Worm (Caenorhabditis elegans) whole organism, young adult: Measurements from ENCODE around the gene met-2.
A peak's percentile ranks its signal among the peaks of the same experiment; 100 is the strongest.

Source experiments
- C06A6.2 ChIP-seq: fragments of 200-800 bp; sonication (Bioruptor generic); conservative IDR thresholded peaks from 2 replicates; pipeline ENCODE4 v1.3.6; 2022; ENCODE audit warnings: missing genetic modification characterization, missing compliant biosample characterization
- C17E4.6 ChIP-seq: fragments of 200-800 bp; sonication (Bioruptor generic); IDR thresholded peaks from 2 replicates; pipeline ENCODE4 v1.3.6; 2022; ENCODE audit warnings: missing genetic modification reagents, missing genetic modification characterization, missing compliant biosample characterization
- F33H1.4 ChIP-seq: fragments of 200-800 bp; sonication (Bioruptor generic); IDR thresholded peaks from 2 replicates; pipeline ENCODE4 v1.3.6; 2022; ENCODE audit warnings: missing genetic modification reagents, missing genetic modification characterization, missing compliant biosample characterization
- F57C9.4 ChIP-seq: sonication (generic microtip); optimal IDR thresholded peaks from 2 replicates; lab custom pipeline; 2017; ENCODE audit warnings: mild to moderate bottlenecking, missing genetic modification characterization, missing compliant biosample characterization
- T07F8.4 ChIP-seq: sonication (generic microtip); optimal IDR thresholded peaks from 2 replicates; lab custom pipeline; 2016; ENCODE audit warnings: mild to moderate bottlenecking, missing genetic modification characterization, moderate library complexity, missing compliant biosample characterization
- Y67H2A.10 ChIP-seq: fragments of 200-800 bp; sonication (Bioruptor generic); conservative IDR thresholded peaks from 2 replicates; pipeline ENCODE4 v1.3.6; 2022; ENCODE audit warnings: missing genetic modification reagents, missing genetic modification characterization, missing compliant biosample characterization
- ama-1 ChIP-seq, 3 experiments: fragments of 150-350 bp in 1 of 3; sonication (generic microtip) in 2 of 3; optimal IDR thresholded peaks; 2 replicates each; lab custom pipeline; 2014 to 2018; ENCODE audit warnings: missing biosample characterization in 2 of 3, missing genetic modification characterization in 2 of 3, missing genetic modification reagents in 2 of 3
- atf-7 ChIP-seq: sonication (generic microtip); optimal IDR thresholded peaks from 2 replicates; lab custom pipeline; 2017; ENCODE audit warnings: mild to moderate bottlenecking, missing genetic modification characterization, missing compliant biosample characterization
- attf-5 ChIP-seq: fragments of 200-800 bp; sonication (Bioruptor generic); optimal IDR thresholded peaks from 2 replicates; lab custom pipeline; 2018; ENCODE audit warnings: mild to moderate bottlenecking, missing genetic modification characterization, missing compliant biosample characterization
- cebp-1 ChIP-seq, 2 experiments: fragments of 200-800 bp in 1 of 2; sonication (Bioruptor generic) in 1 of 2; sonication (generic microtip) in 1 of 2; IDR thresholded peaks in 1 of 2; optimal IDR thresholded peaks in 1 of 2; 2 replicates each; pipeline versions ENCODE4 v1.3.6 to Lab custom; 2017 to 2022; ENCODE audit warnings: missing compliant biosample characterization in 2 of 2, missing genetic modification characterization in 2 of 2, mild to moderate bottlenecking in 1 of 2, missing genetic modification reagents in 1 of 2, moderate library complexity in 1 of 2
- ceh-27 ChIP-seq: fragments of 200-800 bp; sonication (Bioruptor generic); optimal IDR thresholded peaks from 2 replicates; lab custom pipeline; 2018; ENCODE audit warnings: mild to moderate bottlenecking, missing genetic modification characterization, moderate library complexity, missing compliant biosample characterization
- ceh-79 ChIP-seq: sonication (generic microtip); optimal IDR thresholded peaks from 2 replicates; lab custom pipeline; 2017; ENCODE audit warnings: mild to moderate bottlenecking, missing genetic modification characterization, missing compliant biosample characterization
- egl-44 ChIP-seq: fragments of 200-800 bp; sonication (Bioruptor generic); IDR thresholded peaks from 2 replicates; pipeline ENCODE4 v1.3.6; 2022; ENCODE audit warnings: missing genetic modification reagents, missing genetic modification characterization, missing compliant biosample characterization
- ekl-4 ChIP-seq: fragments of 200-800 bp; sonication (Bioruptor generic); IDR thresholded peaks from 2 replicates; pipeline ENCODE4 v1.3.6; 2022; ENCODE audit warnings: missing genetic modification reagents, missing genetic modification characterization, missing compliant biosample characterization
- ets-4 ChIP-seq: fragments of 200-800 bp; sonication (Bioruptor generic); optimal IDR thresholded peaks from 2 replicates; lab custom pipeline; 2018; ENCODE audit warnings: mild to moderate bottlenecking, missing genetic modification characterization, missing compliant biosample characterization
- hmg-1.2 ChIP-seq: fragments of 200-800 bp; sonication (Bioruptor generic); IDR thresholded peaks from 2 replicates; pipeline ENCODE4 v1.3.6; 2022; ENCODE audit warnings: missing genetic modification reagents, missing genetic modification characterization, missing compliant biosample characterization
- hmg-20 ChIP-seq: fragments of 200-800 bp; sonication (Bioruptor generic); IDR thresholded peaks from 2 replicates; pipeline ENCODE4 v1.3.6; 2022; ENCODE audit warnings: missing genetic modification reagents, missing genetic modification characterization, missing compliant biosample characterization
- lin-40 ChIP-seq: sonication (generic microtip); optimal IDR thresholded peaks from 2 replicates; lab custom pipeline; 2016; ENCODE audit warnings: missing genetic modification characterization, mild to moderate bottlenecking, missing compliant biosample characterization, missing genotype, missing genetic modification reagents
- lsl-1 ChIP-seq: fragments of 200-800 bp; sonication (Bioruptor generic); optimal IDR thresholded peaks from 2 replicates; lab custom pipeline; 2018; ENCODE audit warnings: mild to moderate bottlenecking, missing genetic modification characterization, moderate library complexity, missing compliant biosample characterization
- madf-6 ChIP-seq: fragments of 200-800 bp; sonication (Bioruptor generic); IDR thresholded peaks from 2 replicates; pipeline ENCODE4 v1.3.6; 2022; ENCODE audit warnings: missing genetic modification reagents, missing genetic modification characterization, missing compliant biosample characterization
- madf-8 ChIP-seq: fragments of 200-800 bp; sonication (Bioruptor generic); conservative IDR thresholded peaks from 2 replicates; pipeline ENCODE4 v1.3.6; 2022; ENCODE audit warnings: missing genetic modification reagents, missing genetic modification characterization, missing compliant biosample characterization
- mxl-1 ChIP-seq: sonication (generic microtip); optimal IDR thresholded peaks from 2 replicates; lab custom pipeline; 2016; ENCODE audit warnings: missing genetic modification characterization, missing compliant biosample characterization
- nfya-1 ChIP-seq: sonication (generic microtip); optimal IDR thresholded peaks from 2 replicates; lab custom pipeline; 2017; ENCODE audit warnings: antibody characterized with exemption, missing compliant biosample characterization, missing genetic modification characterization, borderline replicate concordance; ENCODE audit not compliant: insufficient read depth
- nfya-2 ChIP-seq: fragments of 200-800 bp; sonication (Bioruptor generic); IDR thresholded peaks from 2 replicates; pipeline ENCODE4 v1.3.6; 2022; ENCODE audit warnings: missing genetic modification reagents, missing genetic modification characterization, missing compliant biosample characterization
- nfyb-1 ChIP-seq: fragments of 200-800 bp; sonication (Bioruptor generic); IDR thresholded peaks from 2 replicates; pipeline ENCODE4 v1.3.6; 2022; ENCODE audit warnings: missing genetic modification reagents, missing genetic modification characterization, missing compliant biosample characterization
- nhr-179 ChIP-seq: sonication (generic microtip); optimal IDR thresholded peaks from 2 replicates; lab custom pipeline; 2016; ENCODE audit warnings: mild to moderate bottlenecking, missing genetic modification characterization, missing compliant biosample characterization
- nhr-27 ChIP-seq: fragments of 200-800 bp; sonication (Bioruptor generic); optimal IDR thresholded peaks from 2 replicates; lab custom pipeline; 2018; ENCODE audit warnings: mild to moderate bottlenecking, missing genetic modification characterization, moderate library complexity, missing compliant biosample characterization
- nhr-90 ChIP-seq: sonication (generic microtip); optimal IDR thresholded peaks from 2 replicates; lab custom pipeline; 2016; ENCODE audit warnings: missing genotype, mild to moderate bottlenecking, missing genetic modification characterization, missing compliant biosample characterization
- rpc-1 ChIP-seq, 2 experiments: fragments of 150-350 bp in 1 of 2; sonication (generic microtip) in 1 of 2; optimal IDR thresholded peaks; 2 replicates each; lab custom pipeline; 2014 to 2018; ENCODE audit warnings: missing biosample characterization in 1 of 2, missing genetic modification characterization in 1 of 2, missing genetic modification reagents in 1 of 2, missing genotype in 1 of 2
- sdz-38 ChIP-seq: sonication (generic microtip); optimal IDR thresholded peaks from 2 replicates; lab custom pipeline; 2016; ENCODE audit warnings: missing genotype, missing genetic modification characterization, missing compliant biosample characterization
- snpc-1.1 ChIP-seq: sonication (generic microtip); optimal IDR thresholded peaks from 2 replicates; lab custom pipeline; 2017; ENCODE audit warnings: missing genetic modification characterization, mild to moderate bottlenecking, missing compliant biosample characterization, antibody characterized with exemption, moderate library complexity, missing genotype, missing genetic modification reagents; ENCODE audit not compliant: insufficient read depth
- snpc-1.3 ChIP-seq: sonication (generic microtip); optimal IDR thresholded peaks from 2 replicates; lab custom pipeline; 2017; ENCODE audit warnings: missing genetic modification characterization, mild to moderate bottlenecking, missing compliant biosample characterization, antibody characterized with exemption, moderate library complexity, missing genotype, missing genetic modification reagents; ENCODE audit not compliant: insufficient read depth
- snpc-4 ChIP-seq, 5 experiments: fragments of 150-350 bp in 1 of 5; sonication (generic microtip) in 4 of 5; optimal IDR thresholded peaks; 2 replicates each; lab custom pipeline; 2014 to 2018; ENCODE audit warnings: missing genetic modification characterization in 5 of 5, missing biosample characterization in 3 of 5, antibody characterized with exemption in 2 of 5, mild to moderate bottlenecking in 2 of 5, missing compliant biosample characterization in 2 of 5, missing genotype in 2 of 5, moderate library complexity in 2 of 5, missing genetic modification reagents in 1 of 5
- tbx-9 ChIP-seq: sonication (generic microtip); optimal IDR thresholded peaks from 2 replicates; lab custom pipeline; 2016; ENCODE audit warnings: borderline replicate concordance, missing genetic modification characterization, inconsistent platforms, missing compliant biosample characterization
- xnd-1 ChIP-seq: sonication (generic microtip); optimal IDR thresholded peaks from 2 replicates; lab custom pipeline; 2016; ENCODE audit warnings: missing genotype, missing genetic modification reagents, missing genetic modification characterization, missing compliant biosample characterization
- zfh-2 ChIP-seq: fragments of 200-800 bp; sonication (Bioruptor generic); conservative IDR thresholded peaks from 2 replicates; pipeline ENCODE4 v1.3.6; 2022; ENCODE audit warnings: missing genetic modification reagents, missing genetic modification characterization, missing compliant biosample characterization
- zim-3 ChIP-seq: sonication (generic microtip); optimal IDR thresholded peaks from 2 replicates; lab custom pipeline; 2017; ENCODE audit warnings: mild to moderate bottlenecking, missing genetic modification characterization, moderate library complexity, missing compliant biosample characterization
- ztf-25 ChIP-seq: fragments of 200-800 bp; sonication (Bioruptor generic); IDR thresholded peaks from 2 replicates; pipeline ENCODE4 v1.3.6; 2022; ENCODE audit warnings: missing genetic modification reagents, missing genetic modification characterization, missing compliant biosample characterization
- ztf-3 ChIP-seq: fragments of 200-800 bp; sonication (Bioruptor generic); optimal IDR thresholded peaks from 2 replicates; lab custom pipeline; 2018; ENCODE audit warnings: mild to moderate bottlenecking, missing genetic modification characterization, missing compliant biosample characterization

met-2 gene

DNA sequence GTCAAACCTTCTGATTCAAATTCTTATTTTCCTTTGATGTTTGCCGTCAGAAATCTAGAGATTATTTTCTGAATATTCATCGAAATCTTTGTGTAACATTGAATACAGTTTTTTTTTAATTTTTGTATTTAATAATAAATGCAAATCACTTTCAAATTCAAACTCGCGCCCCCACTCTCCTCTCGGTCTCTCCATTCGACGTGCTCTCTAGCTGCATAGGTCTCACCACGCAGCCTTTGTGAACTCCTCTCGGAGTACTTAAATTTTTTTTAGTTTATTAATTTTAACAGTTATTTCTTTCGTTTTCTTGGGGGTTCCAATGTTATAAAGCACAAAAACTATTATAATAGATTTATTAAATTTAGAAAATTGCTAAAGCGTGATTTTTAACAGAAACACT is 4.9 kb upstream of the met-2 start (continued):
- TF ChIP-seq ets-4 (GFP tag; lab: Kevin White, UChicago) = no peak
- no peak for TF ChIP-seq C17E4.6 (GFP tag; lab: Robert Waterston, UW)
- TF ChIP-seq lin-40 (tag; lab: Kevin White, UChicago) = no peak
- no peak for TF ChIP-seq rpc-1 (optimal IDR thresholded peaks at IDR 0.05; lab: Kevin White, UChicago)
- no peak for TF ChIP-seq rpc-1 (tag; optimal IDR thresholded peaks at IDR 0.05; lab: Kevin White, UChicago)
- no peak for TF ChIP-seq nfya-1
- TF ChIP-seq attf-5 (GFP tag; lab: Kevin White, UChicago) = no peak
- no peak for TF ChIP-seq nfyb-1 (GFP tag; lab: Robert Waterston, UW)
- TF ChIP-seq snpc-1.3 (tag; lab: Kevin White, UChicago) = peak; percentile 54
- TF ChIP-seq lsl-1 (GFP tag; lab: Kevin White, UChicago) = peak; percentile 38
- TF ChIP-seq snpc-1.1 (tag; lab: Kevin White, UChicago) = no peak
- TF ChIP-seq hmg-20 = no peak
- no peak for TF ChIP-seq zim-3 (tag; lab: Kevin White, UChicago)
- no peak for TF ChIP-seq C06A6.2 (GFP tag; lab: Robert Waterston, UW)
- no peak for TF ChIP-seq madf-8 (GFP tag; lab: Robert Waterston, UW)
- no peak for TF ChIP-seq Y67H2A.10
- TF ChIP-seq xnd-1 (tag; lab: Kevin White, UChicago) = no peak
- TF ChIP-seq nhr-179 (tag; lab: Kevin White, UChicago) = no peak
- TF ChIP-seq hmg-1.2 (GFP tag; lab: Robert Waterston, UW) = peak; percentile 71
- TF ChIP-seq ceh-79 (tag; lab: Kevin White, UChicago) = no peak
- no peak for TF ChIP-seq ekl-4 (GFP tag; lab: Robert Waterston, UW)
- TF ChIP-seq snpc-4 (GFP tag; optimal IDR thresholded peaks at IDR 0.05; lab: Kevin White, UChicago) = no peak
- TF ChIP-seq snpc-4 (tag; optimal IDR thresholded peaks at IDR 0.05; lab: Kevin White, UChicago) = no peak
- TF ChIP-seq tbx-9 (tag; lab: Kevin White, UChicago) = no peak
- TF ChIP-seq T07F8.4 (tag; lab: Kevin White, UChicago) = no peak
- TF ChIP-seq F57C9.4 (tag; lab: Kevin White, UChicago) = no peak
- no peak for TF ChIP-seq cebp-1 (GFP tag; IDR thresholded peaks at IDR 0.05; lab: Robert Waterston, UW)
- TF ChIP-seq cebp-1 (tag; optimal IDR thresholded peaks at IDR 0.05; lab: Kevin White, UChicago) = no peak
- peak; percentile 69 for TF ChIP-seq F33H1.4
- no peak for TF ChIP-seq egl-44 (GFP tag; lab: Robert Waterston, UW)
- no peak for TF ChIP-seq nfya-2
- TF ChIP-seq nhr-27 (tag; lab: Kevin White, UChicago) = no peak
- no peak for TF ChIP-seq ama-1 (optimal IDR thresholded peaks at IDR 0.05; lab: Kevin White, UChicago)
- TF ChIP-seq ama-1 (GFP tag; optimal IDR thresholded peaks at IDR 0.05; lab: Kevin White, UChicago) = no peak
- no peak for TF ChIP-seq zfh-2 (GFP tag; lab: Robert Waterston, UW)
- no peak for TF ChIP-seq atf-7 (tag; lab: Kevin White, UChicago)
- TF ChIP-seq madf-6 = peak; percentile 28; the same call in 1 of the 2 replicates
- TF ChIP-seq ceh-27 = no peak
- TF ChIP-seq mxl-1 (tag; lab: Kevin White, UChicago) = no peak
- no peak for TF ChIP-seq sdz-38 (tag; lab: Kevin White, UChicago)
- TF ChIP-seq ztf-3 (GFP tag; lab: Kevin White, UChicago) = no peak
- no peak for TF ChIP-seq ztf-25 (GFP tag; lab: Robert Waterston, UW)
- no peak for TF ChIP-seq nhr-90 (tag; lab: Kevin White, UChicago)
